Worm (Caenorhabditis elegans): ENCODE results near the gene K08D8.5.

ce11 chrIV:12941254-12941653 is 29.3 kb upstream of the K08D8.5 start, which contains the start of gene dod-24:
- no peak for TF ChIP-seq elt-3 (tag; optimal IDR thresholded peaks at IDR 0.05)
- no peak for TF ChIP-seq ama-1 (optimal IDR thresholded peaks at IDR 0.05)
- no peak for TF ChIP-seq nhr-10 (tag; optimal IDR thresholded peaks at IDR 0.05)
- no peak for TF ChIP-seq blmp-1 (tag; optimal IDR thresholded peaks at IDR 0.05; ENCODE audit: insufficient read depth)

Data from whole organism, L2 larva.